2 fruit fly cellular contexts compared by ENCODE assay signal in genomic region chr3L:754612-755011, dm6.
TF ChIP-seq lines count a peak whose summit lies in the region.

No protein-coding gene starts in this region.

TF ChIP-seq in whole organism, embryonic, 481 proteins besides CTCF, POLR2A, EP300 and RAD21 (continued from another document and continues in another):
- TF ChIP-seq Meics (GFP tag; optimal IDR thresholded peaks at IDR 0.05; lab: Kevin White, UChicago) = no peak
- TF ChIP-seq bsh (GFP tag; optimal IDR thresholded peaks at IDR 0.05; lab: Kevin White, UChicago) = peak in 1 of 2 experiments; percentile 51
- peak; percentile 21 for TF ChIP-seq D19A (tag; optimal IDR thresholded peaks at IDR 0.05; lab: Kevin White, UChicago)
- no peak for TF ChIP-seq tin (GFP tag; optimal IDR thresholded peaks at IDR 0.05; lab: Kevin White, UChicago)
- TF ChIP-seq Bgb (GFP tag; IDR thresholded peaks at IDR 0.05; lab: Robert Waterston, UW; ENCODE audit: partially characterized antibody) = no peak
- TF ChIP-seq CG6854 (GFP tag; optimal IDR thresholded peaks at IDR 0.05; lab: Kevin White, UChicago) = no peak
- TF ChIP-seq Camta (GFP tag; optimal IDR thresholded peaks at IDR 0.05; lab: Kevin White, UChicago) = peak; percentile 6
- peak; percentile 8 for TF ChIP-seq CG6813 (GFP tag; optimal IDR thresholded peaks at IDR 0.05; lab: Kevin White, UChicago)
- TF ChIP-seq CG2199 (GFP tag; IDR thresholded peaks at IDR 0.05; lab: Robert Waterston, UW) = no peak
- 0 out of 2 replicates have a peak, but pooled peaks have one; percentile 32 for TF ChIP-seq CG14441 (GFP tag; IDR thresholded peaks at IDR 0.05; lab: Robert Waterston, UW)
- TF ChIP-seq Abd-B (GFP tag; optimal IDR thresholded peaks at IDR 0.05; lab: Kevin White, UChicago) = no peak
- peak; percentile 17 for TF ChIP-seq gcm (GFP tag; optimal IDR thresholded peaks at IDR 0.05; lab: Kevin White, UChicago)
- 0 out of 2 replicates have a peak, but pooled peaks have one; percentile 19 for TF ChIP-seq crol (GFP tag; IDR thresholded peaks at IDR 0.05; lab: Robert Waterston, UW)
- no peak for TF ChIP-seq bcd (GFP tag; optimal IDR thresholded peaks at IDR 0.05; lab: Kevin White, UChicago)
- no peak for TF ChIP-seq Adf1 (GFP tag; IDR thresholded peaks at IDR 0.05; lab: Robert Waterston, UW)
- no peak for TF ChIP-seq CG30431 (GFP tag; optimal IDR thresholded peaks at IDR 0.05; lab: Kevin White, UChicago)
- TF ChIP-seq ac (GFP tag; optimal IDR thresholded peaks at IDR 0.05; lab: Kevin White, UChicago) = no peak
- TF ChIP-seq Dref (GFP tag; IDR thresholded peaks at IDR 0.05; lab: Robert Waterston, UW) = no peak
- TF ChIP-seq Mrtf (GFP tag; IDR thresholded peaks at IDR 0.05; lab: Robert Waterston, UW) = no peak
- no peak for TF ChIP-seq CG8478 (optimal IDR thresholded peaks at IDR 0.05; lab: Kevin White, UChicago)
- no peak for TF ChIP-seq CG34224 (GFP tag; IDR thresholded peaks at IDR 0.05; lab: Robert Waterston, UW; ENCODE audit: partially characterized antibody)
- TF ChIP-seq CG12391 (tag; optimal IDR thresholded peaks at IDR 0.05; lab: Kevin White, UChicago) = peak; percentile 34
- TF ChIP-seq ems (GFP tag; optimal IDR thresholded peaks at IDR 0.05; lab: Kevin White, UChicago) = peak; percentile 2
- TF ChIP-seq Fer2 (tag; optimal IDR thresholded peaks at IDR 0.05; lab: Kevin White, UChicago) = no peak
- no peak for TF ChIP-seq CG15696 (tag; optimal IDR thresholded peaks at IDR 0.05; lab: Kevin White, UChicago)
- peak; percentile 36 for TF ChIP-seq CG1529 (GFP tag; optimal IDR thresholded peaks at IDR 0.05; lab: Kevin White, UChicago)
- peak; percentile 18 for TF ChIP-seq CG8388 (GFP tag; optimal IDR thresholded peaks at IDR 0.05; lab: Kevin White, UChicago)
- no peak for TF ChIP-seq Dbx (GFP tag; IDR thresholded peaks at IDR 0.05; lab: Robert Waterston, UW)
- TF ChIP-seq CG12219 (GFP tag; optimal IDR thresholded peaks at IDR 0.05; lab: Kevin White, UChicago) = no peak
- TF ChIP-seq ftz-f1 (GFP tag; optimal IDR thresholded peaks at IDR 0.05; lab: Kevin White, UChicago) = no peak
- peak; percentile 88 for TF ChIP-seq sens (GFP tag; lab: Kevin White, UChicago)
- TF ChIP-seq onecut (GFP tag; IDR thresholded peaks at IDR 0.05; lab: Robert Waterston, UW) = no peak
- no peak for TF ChIP-seq CG14014 (GFP tag; IDR thresholded peaks at IDR 0.05; lab: Robert Waterston, UW)
- peak; percentile 34 for TF ChIP-seq dmrt11E (tag; optimal IDR thresholded peaks at IDR 0.05; lab: Kevin White, UChicago)
- TF ChIP-seq trem (tag; optimal IDR thresholded peaks at IDR 0.05; lab: Kevin White, UChicago) = no peak
- no peak for TF ChIP-seq al (GFP tag; IDR thresholded peaks at IDR 0.05; lab: Robert Waterston, UW)
- 0 out of 3 replicates have a peak, but pooled peaks have one; percentile 16 for TF ChIP-seq CG11093 (GFP tag; IDR thresholded peaks at IDR 0.05; lab: Robert Waterston, UW)
- no peak for TF ChIP-seq maf-S (GFP tag; optimal IDR thresholded peaks at IDR 0.05; lab: Kevin White, UChicago)
- TF ChIP-seq dan (GFP tag; IDR thresholded peaks at IDR 0.05; lab: Robert Waterston, UW) = no peak
- TF ChIP-seq pzg (GFP tag; optimal IDR thresholded peaks at IDR 0.05; lab: Kevin White, UChicago) = no peak
- no peak for TF ChIP-seq B-H2 (GFP tag; optimal IDR thresholded peaks at IDR 0.05; lab: Kevin White, UChicago)
- TF ChIP-seq hb (GFP tag; IDR thresholded peaks at IDR 0.05; lab: Robert Waterston, UW; ENCODE audit: partially characterized antibody) = no peak
- no peak for TF ChIP-seq en (GFP tag; optimal IDR thresholded peaks at IDR 0.05; lab: Kevin White, UChicago)
- no peak for TF ChIP-seq pan (optimal IDR thresholded peaks at IDR 0.05; lab: Kevin White, UChicago)
- TF ChIP-seq pan (GFP tag; optimal IDR thresholded peaks at IDR 0.05 in 1 of 2, IDR thresholded peaks at IDR 0.05 in 1 of 2) = peak in 1 of 2 experiments; percentile 49
- peak; percentile 17 for TF ChIP-seq Hsf (GFP tag; optimal IDR thresholded peaks at IDR 0.05; lab: Kevin White, UChicago)
- no peak for TF ChIP-seq fd102C (GFP tag; optimal IDR thresholded peaks at IDR 0.05; lab: Kevin White, UChicago)
- TF ChIP-seq NFAT (GFP tag; IDR thresholded peaks at IDR 0.05; lab: Robert Waterston, UW) = no peak
- TF ChIP-seq stc (GFP tag; IDR thresholded peaks at IDR 0.05; lab: Robert Waterston, UW) = peak; percentile 55; the same call in 1 of the 2 replicates
- TF ChIP-seq Poxn (GFP tag; IDR thresholded peaks at IDR 0.05; lab: Robert Waterston, UW) = no peak
- TF ChIP-seq zfh2 (GFP tag; optimal IDR thresholded peaks at IDR 0.05; lab: Kevin White, UChicago) = no peak
- TF ChIP-seq Drgx (GFP tag; IDR thresholded peaks at IDR 0.05; lab: Robert Waterston, UW) = peak; percentile 55
- no peak for TF ChIP-seq pum (GFP tag; optimal IDR thresholded peaks at IDR 0.05; lab: Kevin White, UChicago)
- peak; percentile 61; the same call in 2 of the 3 replicates for TF ChIP-seq row (GFP tag; IDR thresholded peaks at IDR 0.05; lab: Robert Waterston, UW)
- no peak for TF ChIP-seq CG4404 (GFP tag; IDR thresholded peaks at IDR 0.05; lab: Robert Waterston, UW)
- no peak for TF ChIP-seq CG12299 (tag; optimal IDR thresholded peaks at IDR 0.05; lab: Kevin White, UChicago)
- TF ChIP-seq Chrac-16 (GFP tag; optimal IDR thresholded peaks at IDR 0.05; lab: Kevin White, UChicago) = no peak
- TF ChIP-seq br (optimal IDR thresholded peaks at IDR 0.05; lab: Kevin White, UChicago) = no peak
- peak; percentile 18; the same call in 1 of the 2 replicates for TF ChIP-seq CG10366 (GFP tag; IDR thresholded peaks at IDR 0.05; lab: Robert Waterston, UW)
- no peak; the same call in 2 of the 3 replicates for TF ChIP-seq CG14050 (GFP tag; IDR thresholded peaks at IDR 0.05; lab: Robert Waterston, UW)
- no peak for TF ChIP-seq sna (GFP tag; IDR thresholded peaks at IDR 0.05; lab: Robert Waterston, UW; ENCODE audit: partially characterized antibody)
- no peak for TF ChIP-seq gro (GFP tag; optimal IDR thresholded peaks at IDR 0.05; lab: Kevin White, UChicago)
- TF ChIP-seq jigr1 (GFP tag; IDR thresholded peaks at IDR 0.05; lab: Robert Waterston, UW) = no peak
- no peak for TF ChIP-seq CG8359 (GFP tag; optimal IDR thresholded peaks at IDR 0.05; lab: Kevin White, UChicago; ENCODE audit: borderline replicate concordance)
- TF ChIP-seq Atf6 (GFP tag; IDR thresholded peaks at IDR 0.05; lab: Robert Waterston, UW) = no peak
- no peak for TF ChIP-seq CG33213 (GFP tag; optimal IDR thresholded peaks at IDR 0.05; lab: Kevin White, UChicago)
- peak; percentile 15 for TF ChIP-seq CG17385 (GFP tag; optimal IDR thresholded peaks at IDR 0.05; lab: Kevin White, UChicago)

TF ChIP-seq in whole organism, prepupa, 60 proteins besides CTCF, POLR2A, EP300 and RAD21 (continued from another document):
- TF ChIP-seq Sox102F (GFP tag; optimal IDR thresholded peaks at IDR 0.05; lab: Kevin White, UChicago) = no peak
- TF ChIP-seq salr (GFP tag; optimal IDR thresholded peaks at IDR 0.05; lab: Kevin White, UChicago) = peak in 1 of 2 experiments; percentile 4
- no peak for TF ChIP-seq CG31627 (GFP tag; optimal IDR thresholded peaks at IDR 0.05; lab: Kevin White, UChicago)
- peak; percentile 27 for TF ChIP-seq lz (GFP tag; optimal IDR thresholded peaks at IDR 0.05; lab: Kevin White, UChicago)
- TF ChIP-seq CG6276 (GFP tag; optimal IDR thresholded peaks at IDR 0.05; lab: Kevin White, UChicago) = no peak
- TF ChIP-seq CG10669 (GFP tag; optimal IDR thresholded peaks at IDR 0.05; lab: Kevin White, UChicago) = no peak
- TF ChIP-seq fd85E (GFP tag; optimal IDR thresholded peaks at IDR 0.05; lab: Kevin White, UChicago) = no peak
- no peak for TF ChIP-seq fd59A (GFP tag; optimal IDR thresholded peaks at IDR 0.05; lab: Kevin White, UChicago)
- TF ChIP-seq CG8119 (GFP tag; IDR thresholded peaks at IDR 0.05; lab: Robert Waterston, UW) = peak; percentile 74
- peak; percentile 41 for TF ChIP-seq CG10631 (GFP tag; optimal IDR thresholded peaks at IDR 0.05; lab: Kevin White, UChicago)
- no peak for TF ChIP-seq Sox14 (GFP tag; optimal IDR thresholded peaks at IDR 0.05; lab: Kevin White, UChicago)
- no peak for TF ChIP-seq fkh (GFP tag; optimal IDR thresholded peaks at IDR 0.05; lab: Kevin White, UChicago)
- no peak for TF ChIP-seq CG7368 (GFP tag; optimal IDR thresholded peaks at IDR 0.05; lab: Kevin White, UChicago)
- TF ChIP-seq ss (GFP tag; optimal IDR thresholded peaks at IDR 0.05; lab: Kevin White, UChicago) = no peak
- TF ChIP-seq CG34406 (GFP tag; optimal IDR thresholded peaks at IDR 0.05; lab: Kevin White, UChicago) = peak; percentile 7
- TF ChIP-seq Sox15 (GFP tag; optimal IDR thresholded peaks at IDR 0.05; lab: Kevin White, UChicago) = no peak
- no peak for TF ChIP-seq topi (GFP tag; optimal IDR thresholded peaks at IDR 0.05; lab: Kevin White, UChicago)
- no peak for TF ChIP-seq CG3919 (GFP tag; optimal IDR thresholded peaks at IDR 0.05; lab: Kevin White, UChicago)
- no peak for TF ChIP-seq vri (GFP tag; optimal IDR thresholded peaks at IDR 0.05; lab: Kevin White, UChicago)
- peak; percentile 62 for TF ChIP-seq svp (GFP tag; lab: Kevin White, UChicago)
- TF ChIP-seq Ets21C (GFP tag; optimal IDR thresholded peaks at IDR 0.05; lab: Kevin White, UChicago) = no peak
- 0 out of 2 replicates have a peak, but pooled peaks have one; percentile 23 for TF ChIP-seq CG11294 (GFP tag; IDR thresholded peaks at IDR 0.05; lab: Robert Waterston, UW)
- TF ChIP-seq esn (GFP tag; optimal IDR thresholded peaks at IDR 0.05; lab: Kevin White, UChicago) = peak; percentile 10
- TF ChIP-seq CG15336 (GFP tag; IDR thresholded peaks at IDR 0.05; lab: Robert Waterston, UW) = peak; percentile 79
- no peak for TF ChIP-seq Eip93F (GFP tag; optimal IDR thresholded peaks at IDR 0.05; lab: Kevin White, UChicago)
- peak; percentile 52 for TF ChIP-seq Hr4 (GFP tag; optimal IDR thresholded peaks at IDR 0.05; lab: Kevin White, UChicago)
- peak; percentile 29 for TF ChIP-seq Smox (GFP tag; optimal IDR thresholded peaks at IDR 0.05; lab: Kevin White, UChicago)
- TF ChIP-seq Blimp-1 (GFP tag; optimal IDR thresholded peaks at IDR 0.05; lab: Kevin White, UChicago) = no peak
- TF ChIP-seq Hr39 (GFP tag; optimal IDR thresholded peaks at IDR 0.05; lab: Kevin White, UChicago) = no peak
- no peak for TF ChIP-seq Ets96B (tag; optimal IDR thresholded peaks at IDR 0.05; lab: Kevin White, UChicago)
- TF ChIP-seq Gug (GFP tag; IDR thresholded peaks at IDR 0.05; lab: Robert Waterston, UW) = no peak
- no peak for TF ChIP-seq achi (GFP tag; optimal IDR thresholded peaks at IDR 0.05; lab: Kevin White, UChicago)
- no peak for TF ChIP-seq CG1621 (tag; optimal IDR thresholded peaks at IDR 0.05; lab: Kevin White, UChicago)
- TF ChIP-seq net (GFP tag; optimal IDR thresholded peaks at IDR 0.05; lab: Kevin White, UChicago) = peak; percentile 1
- TF ChIP-seq Eip75B (GFP tag; optimal IDR thresholded peaks at IDR 0.05; lab: Kevin White, UChicago) = peak; percentile 46
- no peak for TF ChIP-seq spab (GFP tag; optimal IDR thresholded peaks at IDR 0.05; lab: Kevin White, UChicago)
TF ChIP-seq in whole organism, prepupa: peak in this region for 24.
